Worm (Caenorhabditis elegans): Measurements from ENCODE around the gene laat-1.

ce11 chrII:221212-221611, 16.4 kb downstream of the laat-1 start:
- TF ChIP-seq nhr-12 (tag; optimal IDR thresholded peaks at IDR 0.05), result no peak
- TF ChIP-seq lsy-2 (tag; optimal IDR thresholded peaks at IDR 0.05), result no peak
- TF ChIP-seq unc-62 (GFP tag; optimal IDR thresholded peaks at IDR 0.05), result peak; percentile 94
- TF ChIP-seq mab-5 (tag; optimal IDR thresholded peaks at IDR 0.05), result no peak
